Worm (Caenorhabditis elegans) whole organism, L4 larva: ENCODE results near the gene tbx-9.

ENCODE experiments used
- arid-1 ChIP-seq: fragments of 200-800 bp; sonication (Bioruptor generic); conservative IDR thresholded peaks from 2 replicates; pipeline ENCODE4 v1.3.6; 2022; ENCODE audit warnings: missing genetic modification reagents, missing genetic modification characterization, missing compliant biosample characterization
- ceh-82 ChIP-seq: sonication (generic microtip); optimal IDR thresholded peaks from 2 replicates; lab custom pipeline; 2017; ENCODE audit warnings: missing biosample characterization, missing genetic modification characterization
- dmd-6 ChIP-seq: fragments of 200-800 bp; sonication (Bioruptor generic); IDR thresholded peaks from 2 replicates; pipeline ENCODE4 v1.3.6; 2022; ENCODE audit warnings: missing genetic modification reagents, missing genetic modification characterization, missing compliant biosample characterization
- fkh-10 ChIP-seq: fragments of 150-350 bp; optimal IDR thresholded peaks from 2 replicates; lab custom pipeline; 2014; ENCODE audit warnings: missing biosample characterization, missing genetic modification reagents, missing genetic modification characterization
- saeg-2 ChIP-seq: fragments of 200-800 bp; sonication (Bioruptor generic); IDR thresholded peaks from 2 replicates; pipeline ENCODE4 v1.3.6; 2022; ENCODE audit warnings: missing genetic modification reagents, missing genetic modification characterization, missing compliant biosample characterization
- snpc-4 ChIP-seq: fragments of 150-350 bp; optimal IDR thresholded peaks from 2 replicates; lab custom pipeline; 2014; ENCODE audit warnings: missing biosample characterization, missing genetic modification characterization
- unc-62 ChIP-seq, 3 experiments: fragments of 150-350 bp in 1 of 3; sonication (generic microtip); optimal IDR thresholded peaks in 2 of 3; peaks in 1 of 3; 1 replicate in 1 of 3; 2 replicates in 2 of 3; lab custom pipeline; 2014 to 2017; ENCODE audit warnings: missing biosample characterization in 3 of 3, missing genetic modification characterization in 3 of 3, missing genetic modification reagents in 3 of 3, missing genotype in 1 of 3
- zag-1 ChIP-seq: fragments of 150-350 bp; optimal IDR thresholded peaks from 2 replicates; lab custom pipeline; 2014; ENCODE audit warnings: missing biosample characterization, missing genetic modification characterization

- TF ChIP-seq zag-1 (tag; lab: Kevin White, UChicago) (no peak), unc-62 (GFP tag; optimal IDR thresholded peaks at IDR 0.05 in 1 of 2; lab: Kevin White, UChicago) (no peak), unc-62 (tag; optimal IDR thresholded peaks at IDR 0.05; lab: Kevin White, UChicago) (no peak), ceh-82 (tag; lab: Kevin White, UChicago) (no peak), fkh-10 (GFP tag; lab: Kevin White, UChicago) (no peak), snpc-4 (tag; lab: Kevin White, UChicago) (no peak), dmd-6 (no peak), saeg-2 (GFP tag; lab: Robert Waterston, UW) (no peak), arid-1 (no peak)
These were observed 3.1 kb upstream of the tbx-9 start for ce11 chrIII:10344762-10345161.
